Worm (Caenorhabditis elegans) whole organism, L2 larva: ENCODE data around the gene lipl-3.

Source experiments
- C34F6.9 ChIP-seq: fragments of 150-350 bp; optimal IDR thresholded peaks from 2 replicates; lab custom pipeline; 2014; ENCODE audit warnings: missing biosample characterization, missing genetic modification characterization
- ZK546.5 ChIP-seq: sonication (generic microtip); optimal IDR thresholded peaks from 2 replicates; lab custom pipeline; 2017; ENCODE audit warnings: missing biosample characterization, missing genetic modification characterization
- lin-13 ChIP-seq: fragments of 150-350 bp; optimal IDR thresholded peaks from 2 replicates; lab custom pipeline; 2014; ENCODE audit warnings: missing biosample characterization, missing genetic modification reagents, missing genetic modification characterization
- mdl-1 ChIP-seq, 2 experiments: fragments of 150-350 bp in 1 of 2; sonication (generic microtip) in 1 of 2; optimal IDR thresholded peaks; 2 replicates each; lab custom pipeline; 2017; ENCODE audit warnings: missing biosample characterization in 2 of 2, missing genetic modification characterization in 2 of 2

DNA sequence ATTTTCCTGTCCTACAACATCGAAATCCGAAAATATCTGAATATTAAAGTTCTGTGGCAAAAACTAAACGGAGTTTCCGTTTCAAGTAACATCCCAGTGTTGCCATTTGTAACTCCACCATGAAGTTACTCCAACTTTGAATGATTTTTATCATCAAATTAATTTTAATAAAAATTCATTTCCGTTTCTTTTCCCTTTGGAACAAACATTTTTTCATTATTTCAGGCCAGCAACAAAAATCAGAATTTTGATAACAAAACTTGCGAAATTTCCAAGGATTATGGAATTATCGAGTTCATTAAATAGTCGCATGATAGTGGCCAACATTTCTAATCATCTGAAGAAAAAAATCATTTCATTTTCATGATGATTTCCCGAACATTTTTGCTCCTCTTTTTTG lies 38.8 kb upstream of the lipl-3 start, which contains the start of gene C14C6.2:
- TF ChIP-seq C34F6.9 (tag; lab: Kevin White, UChicago), result no peak
- no peak for TF ChIP-seq ZK546.5 (tag; lab: Kevin White, UChicago)
- TF ChIP-seq lin-13 (GFP tag; lab: Kevin White, UChicago), result no peak
- TF ChIP-seq mdl-1 (tag; optimal IDR thresholded peaks at IDR 0.05; lab: Kevin White, UChicago), result no peak
